Worm (Caenorhabditis elegans) whole organism, late embryonic: ENCODE data around the gene kin-21.
A peak's percentile ranks its signal among the peaks of the same experiment; 100 is the strongest.

Experiments used
- C08G9.2 ChIP-seq: sonication (generic microtip); optimal IDR thresholded peaks from 2 replicates; lab custom pipeline; 2016; ENCODE audit warnings: mild to moderate bottlenecking, missing genetic modification characterization, moderate library complexity, missing compliant biosample characterization
- K09A11.1 ChIP-seq: sonication (generic microtip); optimal IDR thresholded peaks from 2 replicates; lab custom pipeline; 2017; ENCODE audit warnings: antibody characterized with exemption, mild to moderate bottlenecking, missing genetic modification characterization, missing compliant biosample characterization; ENCODE audit not compliant: insufficient read depth
- ama-1 ChIP-seq: fragments of 150-350 bp; optimal IDR thresholded peaks from 2 replicates; lab custom pipeline; 2014
- ceh-14 ChIP-seq: sonication (generic microtip); optimal IDR thresholded peaks from 2 replicates; lab custom pipeline; 2016; ENCODE audit warnings: missing genotype, missing genetic modification characterization, missing compliant biosample characterization
- ceh-18 ChIP-seq: sonication (generic microtip); optimal IDR thresholded peaks from 2 replicates; lab custom pipeline; 2016; ENCODE audit warnings: missing genetic modification characterization, missing compliant biosample characterization
- ceh-19 ChIP-seq: fragments of 200-800 bp; sonication (Bioruptor generic); optimal IDR thresholded peaks from 2 replicates; lab custom pipeline; 2018; ENCODE audit warnings: mild to moderate bottlenecking, missing genetic modification characterization, missing compliant biosample characterization
- ceh-2 ChIP-seq: sonication (generic microtip); optimal IDR thresholded peaks from 2 replicates; lab custom pipeline; 2016; ENCODE audit warnings: missing genotype, missing genetic modification characterization, missing compliant biosample characterization
- ceh-22 ChIP-seq: sonication (generic microtip); optimal IDR thresholded peaks from 2 replicates; lab custom pipeline; 2017; ENCODE audit warnings: missing biosample characterization, missing genetic modification characterization
- ceh-30 ChIP-seq: fragments of 150-350 bp; optimal IDR thresholded peaks from 2 replicates; lab custom pipeline; 2014; ENCODE audit warnings: missing biosample characterization, missing genetic modification characterization
- ceh-31 ChIP-seq: sonication (generic microtip); optimal IDR thresholded peaks from 2 replicates; lab custom pipeline; 2016; ENCODE audit warnings: missing genetic modification characterization, missing compliant biosample characterization
- ceh-45 ChIP-seq: fragments of 200-800 bp; sonication (Bioruptor generic); IDR thresholded peaks from 2 replicates; pipeline ENCODE4 v1.3.6; 2022; ENCODE audit warnings: missing genetic modification reagents, missing genetic modification characterization, missing compliant biosample characterization
- ceh-6 ChIP-seq: fragments of 200-800 bp; sonication (Bioruptor generic); optimal IDR thresholded peaks from 2 replicates; lab custom pipeline; 2018; ENCODE audit warnings: mild to moderate bottlenecking, missing genetic modification characterization, missing compliant biosample characterization
- ceh-9 ChIP-seq: sonication (generic microtip); optimal IDR thresholded peaks from 2 replicates; lab custom pipeline; 2016; ENCODE audit warnings: mild to moderate bottlenecking, missing genetic modification characterization, inconsistent platforms, missing compliant biosample characterization
- che-1 ChIP-seq: sonication (generic microtip); optimal IDR thresholded peaks from 2 replicates; lab custom pipeline; 2016; ENCODE audit warnings: mild to moderate bottlenecking, missing genetic modification characterization, missing compliant biosample characterization
- dve-1 ChIP-seq: sonication (generic microtip); optimal IDR thresholded peaks from 2 replicates; lab custom pipeline; 2017; ENCODE audit warnings: antibody characterized with exemption, mild to moderate bottlenecking, missing genetic modification characterization, missing compliant biosample characterization
- elt-2 ChIP-seq: sonication (generic microtip); optimal IDR thresholded peaks from 2 replicates; lab custom pipeline; 2016; ENCODE audit warnings: missing genetic modification reagents, missing genetic modification characterization, missing compliant biosample characterization
- fkh-10 ChIP-seq: fragments of 150-350 bp; optimal IDR thresholded peaks from 2 replicates; lab custom pipeline; 2014; ENCODE audit warnings: missing biosample characterization, missing genetic modification reagents, missing genetic modification characterization
- fkh-6 ChIP-seq: sonication (generic microtip); optimal IDR thresholded peaks from 2 replicates; lab custom pipeline; 2016; ENCODE audit warnings: missing genetic modification characterization, missing compliant biosample characterization
- gmeb-2 ChIP-seq: sonication (generic microtip); optimal IDR thresholded peaks from 2 replicates; lab custom pipeline; 2016; ENCODE audit warnings: missing genetic modification characterization, inconsistent platforms, missing compliant biosample characterization
- hlh-13 ChIP-seq: fragments of 200-800 bp; sonication (Bioruptor generic); optimal IDR thresholded peaks from 2 replicates; lab custom pipeline; 2018; ENCODE audit warnings: mild to moderate bottlenecking, missing genetic modification characterization, missing compliant biosample characterization
- hlh-8 ChIP-seq: sonication (generic microtip); optimal IDR thresholded peaks from 2 replicates; lab custom pipeline; 2016; ENCODE audit warnings: missing genotype, missing genetic modification characterization, missing compliant biosample characterization
- lim-6 ChIP-seq: sonication (generic microtip); optimal IDR thresholded peaks from 2 replicates; lab custom pipeline; 2016; ENCODE audit warnings: missing genetic modification characterization, missing compliant biosample characterization
- madf-2 ChIP-seq: sonication (generic microtip); optimal IDR thresholded peaks from 2 replicates; lab custom pipeline; 2017; ENCODE audit warnings: missing genetic modification characterization, missing compliant biosample characterization
- mec-3 ChIP-seq: sonication (generic microtip); optimal IDR thresholded peaks from 2 replicates; lab custom pipeline; 2016; ENCODE audit warnings: borderline replicate concordance, missing genetic modification characterization, missing compliant biosample characterization
- nfya-1 ChIP-seq: sonication (generic microtip); optimal IDR thresholded peaks from 2 replicates; lab custom pipeline; 2017; ENCODE audit warnings: missing genetic modification characterization, mild to moderate bottlenecking, missing compliant biosample characterization, antibody characterized with exemption, moderate library complexity
- nhr-11 ChIP-seq: fragments of 150-350 bp; optimal IDR thresholded peaks from 2 replicates; lab custom pipeline; 2014; ENCODE audit warnings: missing biosample characterization, missing genetic modification characterization
- npax-4 ChIP-seq: sonication (generic microtip); optimal IDR thresholded peaks from 2 replicates; lab custom pipeline; 2016; ENCODE audit warnings: missing genetic modification characterization, missing compliant biosample characterization
- odd-2 ChIP-seq: sonication (generic microtip); optimal IDR thresholded peaks from 2 replicates; lab custom pipeline; 2017; ENCODE audit warnings: antibody characterized with exemption, mild to moderate bottlenecking, missing genetic modification characterization, missing compliant biosample characterization
- pag-3 ChIP-seq: sonication (generic microtip); optimal IDR thresholded peaks from 2 replicates; lab custom pipeline; 2016; ENCODE audit warnings: missing compliant biosample characterization, missing genetic modification characterization, borderline replicate concordance
- pax-1 ChIP-seq: fragments of 150-350 bp; optimal IDR thresholded peaks from 2 replicates; lab custom pipeline; 2014; ENCODE audit warnings: missing biosample characterization, missing genetic modification characterization
- pha-4 ChIP-seq: fragments of 150-350 bp; optimal IDR thresholded peaks from 2 replicates; lab custom pipeline; 2018; ENCODE audit warnings: missing biosample characterization, missing genetic modification reagents, missing genetic modification characterization
- ref-2 ChIP-seq: sonication (generic microtip); optimal IDR thresholded peaks from 2 replicates; lab custom pipeline; 2016; ENCODE audit warnings: missing genetic modification characterization, missing compliant biosample characterization
- rnt-1 ChIP-seq: sonication (generic microtip); optimal IDR thresholded peaks from 2 replicates; lab custom pipeline; 2016; ENCODE audit warnings: missing genetic modification characterization, missing compliant biosample characterization
- sox-2 ChIP-seq: fragments of 200-800 bp; sonication (Bioruptor generic); IDR thresholded peaks from 2 replicates; pipeline ENCODE4 v1.3.6; 2022; ENCODE audit warnings: missing genetic modification reagents, missing genetic modification characterization, missing compliant biosample characterization
- tbx-7 ChIP-seq: sonication (generic microtip); optimal IDR thresholded peaks from 2 replicates; lab custom pipeline; 2016; ENCODE audit warnings: missing genotype, missing genetic modification characterization, missing compliant biosample characterization
- unc-3 ChIP-seq, 2 experiments: fragments of 200-800 bp in 1 of 2; sonication (Bioruptor generic) in 1 of 2; sonication (generic microtip) in 1 of 2; conservative IDR thresholded peaks in 1 of 2; optimal IDR thresholded peaks in 1 of 2; 2 replicates each; pipeline versions ENCODE4 v1.3.6 to Lab custom; 2016 to 2022; ENCODE audit warnings: missing compliant biosample characterization in 2 of 2, missing genetic modification characterization in 2 of 2, missing genetic modification reagents in 1 of 2

Gene kin-21

DNA sequence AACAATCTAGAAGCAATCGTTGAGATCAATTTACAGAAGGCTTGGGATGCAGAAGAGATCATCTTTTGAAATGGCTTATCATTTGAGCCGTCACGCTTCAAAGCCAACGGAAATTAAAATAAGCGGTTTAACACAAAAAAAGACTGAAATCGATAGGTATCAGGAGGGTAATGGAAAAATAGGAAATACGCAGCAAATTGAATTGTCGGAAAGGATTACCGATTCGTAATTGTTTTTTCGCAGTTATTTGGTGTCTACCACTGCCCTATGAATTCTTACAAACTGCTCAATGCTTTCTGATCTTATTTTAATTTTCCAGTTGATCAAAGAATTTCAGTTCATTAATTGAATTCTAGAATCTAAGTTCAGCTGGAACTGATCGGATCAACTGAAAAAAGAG, 21.2 kb upstream of the kin-21 start:
- TF ChIP-seq tbx-7 (tag; lab: Kevin White, UChicago) (no peak), ama-1 (lab: Kevin White, UChicago) (no peak), ceh-19 (no peak), elt-2 (tag; lab: Kevin White, UChicago) (no peak), fkh-10 (GFP tag; lab: Kevin White, UChicago) (no peak), ceh-45 (GFP tag; lab: Robert Waterston, UW) (no peak), pax-1 (no peak), ceh-18 (tag; lab: Kevin White, UChicago) (no peak), ceh-9 (tag; lab: Kevin White, UChicago) (no peak), mec-3 (no peak)

DNA sequence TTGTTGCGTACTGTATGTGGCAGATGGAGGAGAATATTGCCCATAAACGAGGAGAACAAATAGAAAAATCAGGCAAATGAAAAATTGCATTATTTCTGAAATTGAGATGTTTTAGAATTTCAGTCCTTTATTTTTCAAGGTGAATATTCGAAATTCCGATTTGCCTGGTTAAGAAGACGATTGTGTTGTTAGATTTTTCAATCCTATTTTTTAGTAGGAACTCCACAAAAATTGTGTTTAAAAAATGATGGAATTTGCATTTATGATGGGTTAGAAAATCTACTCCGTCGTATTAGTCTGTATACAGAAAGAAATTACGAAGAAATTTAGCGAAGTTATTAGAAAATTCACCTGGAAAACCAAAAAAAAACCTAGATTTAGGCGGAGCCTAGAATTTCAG, 17.3 kb upstream of the kin-21 start, which contains the start of gene egl-20:
TSS of gene egl-20 (minus strand) at position 101 of the 400 bp plus-strand sequence.
- TF ChIP-seq ceh-2 (tag; lab: Kevin White, UChicago) (no peak), ceh-14 (no peak), mec-3 (no peak), madf-2 (tag; lab: Kevin White, UChicago) (no peak), rnt-1 (tag; lab: Kevin White, UChicago) (no peak), che-1 (tag; lab: Kevin White, UChicago) (no peak), pax-1 (no peak), pag-3 (tag; lab: Kevin White, UChicago) (no peak), pha-4 (no peak), ceh-22 (tag; lab: Kevin White, UChicago) (no peak), nhr-11 (tag; lab: Kevin White, UChicago) (no peak)

DNA sequence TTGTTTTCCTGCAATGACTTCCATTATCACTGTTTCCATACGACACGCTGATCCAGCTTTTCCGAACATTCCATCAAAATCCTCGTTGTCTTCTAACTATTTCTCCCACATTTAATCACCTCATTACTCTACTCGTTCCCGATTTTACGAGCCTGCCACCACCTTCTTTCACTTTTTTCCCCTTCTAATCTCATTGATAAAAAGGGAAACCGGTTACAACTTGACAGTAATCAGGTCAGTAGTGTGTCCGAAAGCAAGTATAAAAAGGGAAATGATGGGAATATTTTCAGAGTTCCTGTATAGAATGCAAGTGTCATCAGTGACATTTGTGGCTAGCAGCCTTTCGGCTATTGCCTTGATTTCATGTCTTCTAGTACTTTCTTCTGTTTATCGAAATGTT, 11.1 kb upstream of the kin-21 start, which contains the start of gene col-123:
TSS of gene col-123 (plus strand) at position 301 of the 400 bp plus-strand sequence.
- no peak for TF ChIP-seq hlh-8 (tag; lab: Kevin White, UChicago)
- TF ChIP-seq npax-4 (tag; lab: Kevin White, UChicago) = no peak
- no peak for TF ChIP-seq fkh-10 (GFP tag; lab: Kevin White, UChicago)
- TF ChIP-seq unc-3 (GFP tag; conservative IDR thresholded peaks at IDR 0.05; lab: Robert Waterston, UW) = no peak
- no peak for TF ChIP-seq unc-3 (tag; optimal IDR thresholded peaks at IDR 0.05; lab: Kevin White, UChicago)
- TF ChIP-seq, all 69 proteins: peak for 0

- TF ChIP-seq C08G9.2 (tag; lab: Kevin White, UChicago) (peak; percentile 9), ceh-30 (tag; lab: Kevin White, UChicago) (no peak)
These were observed 10.1 kb upstream of the kin-21 start for ce11 chrIV:9822585-9822984.

DNA sequence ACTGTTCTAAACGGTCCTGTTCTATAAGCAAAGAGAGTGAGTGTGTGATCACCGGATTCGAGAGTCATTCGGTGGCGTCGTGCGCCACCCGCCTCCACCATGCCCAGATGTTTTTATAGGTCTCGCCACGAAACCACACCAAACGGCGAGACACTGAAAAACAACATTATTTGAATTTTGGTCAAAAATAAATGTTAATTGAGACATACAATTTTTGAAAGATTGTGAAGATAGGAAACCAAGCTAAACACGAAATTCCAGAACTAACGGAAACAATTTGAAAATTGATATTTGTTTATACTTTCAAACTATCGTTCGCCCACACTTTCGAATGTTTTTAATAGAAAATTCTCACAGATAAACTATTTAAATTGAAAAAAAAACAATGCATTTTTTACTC, 8.2 kb upstream of the kin-21 start, which contains the start of gene catp-6:
TSS of gene catp-6 (minus strand) at position 101 of the 400 bp plus-strand sequence.
- no peak for TF ChIP-seq hlh-13 (GFP tag; lab: Kevin White, UChicago)
- TF ChIP-seq lim-6 (tag; lab: Kevin White, UChicago) = no peak
- no peak for TF ChIP-seq dve-1
- TF ChIP-seq C08G9.2 (tag; lab: Kevin White, UChicago) = no peak
- TF ChIP-seq ceh-19 = no peak
- TF ChIP-seq nfya-1 (tag; lab: Kevin White, UChicago) = no peak
- TF ChIP-seq ceh-6 (GFP tag; lab: Kevin White, UChicago) = no peak
- TF ChIP-seq odd-2 (tag; lab: Kevin White, UChicago) = no peak
- no peak for TF ChIP-seq K09A11.1 (tag; lab: Kevin White, UChicago)
- TF ChIP-seq ref-2 (tag; lab: Kevin White, UChicago) = no peak
- no peak for TF ChIP-seq gmeb-2 (tag; lab: Kevin White, UChicago)
- no peak for TF ChIP-seq ceh-18 (tag; lab: Kevin White, UChicago)
- no peak for TF ChIP-seq sox-2
- no peak for TF ChIP-seq fkh-10 (GFP tag; lab: Kevin White, UChicago)
- TF ChIP-seq pag-3 (tag; lab: Kevin White, UChicago) = no peak
- TF ChIP-seq fkh-6 (tag; lab: Kevin White, UChicago) = no peak
- no peak for TF ChIP-seq ceh-31
- no peak for TF ChIP-seq ama-1 (lab: Kevin White, UChicago)
